ENCODE assay signal across 6 fruit fly cellular contexts in the genomic region with DNA sequence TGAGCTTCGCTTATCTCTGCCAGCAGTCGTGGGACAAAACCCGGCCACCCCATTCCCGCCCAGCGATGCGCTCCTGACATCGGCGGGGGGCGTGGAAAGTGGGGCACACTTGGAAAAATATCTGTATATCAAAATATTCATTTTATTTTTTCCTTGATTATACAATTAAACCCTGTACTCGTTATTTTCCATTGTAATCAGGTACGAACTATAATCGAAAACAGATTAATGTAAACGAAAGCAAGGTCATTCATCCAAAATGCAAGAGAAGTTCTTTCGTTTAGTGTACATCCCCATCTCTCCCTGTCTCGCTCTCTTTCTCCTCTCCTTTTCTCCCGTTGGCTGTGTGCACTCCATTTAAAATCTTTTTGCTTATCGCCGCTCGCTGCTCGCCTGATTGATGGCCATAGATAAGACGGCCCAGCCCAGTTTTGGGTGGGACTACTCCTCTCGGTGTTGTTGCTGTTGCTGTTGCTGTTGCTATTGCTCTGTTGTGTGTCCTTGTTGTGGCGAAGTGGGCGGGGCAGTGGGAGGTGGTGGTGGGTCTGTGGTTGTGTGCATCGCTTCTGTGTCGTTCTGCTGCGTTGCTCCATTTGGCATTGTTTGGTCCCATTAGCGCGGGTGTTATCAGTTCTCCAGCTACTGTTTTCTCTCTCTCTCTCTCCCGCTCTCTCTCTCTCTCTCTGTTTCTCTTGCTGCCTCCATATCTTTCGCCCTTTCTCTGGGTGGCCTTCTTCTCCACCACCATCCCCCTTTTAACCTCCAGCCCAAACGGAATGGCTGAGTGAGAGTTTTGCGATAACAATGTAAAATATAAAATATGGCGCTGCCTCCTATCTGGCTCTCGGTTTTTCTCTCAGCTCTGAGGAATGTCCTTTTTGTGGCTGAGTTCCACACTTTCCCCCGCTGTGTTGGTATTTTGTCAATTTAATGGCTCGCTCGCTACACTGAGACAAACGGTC.
A peak's percentile ranks its signal among the peaks of the same experiment; 100 is the strongest.
TF ChIP-seq lines count a peak whose summit lies in the region.

No protein-coding gene starts in this region.

- TF ChIP-seq CTCF in whole organism, embryonic (GFP tag; optimal IDR thresholded peaks at IDR 0.05; lab: Kevin White, UChicago) = peak; percentile 11

TF ChIP-seq in whole organism, 6 proteins besides CTCF, POLR2A, EP300 and RAD21:
- TF ChIP-seq Dll (optimal IDR thresholded peaks at IDR 0.05; lab: Kevin White, UChicago) (peak; percentile 87), CG8478 (optimal IDR thresholded peaks at IDR 0.05; lab: Kevin White, UChicago) (peak; percentile 14), usp (GFP tag; optimal IDR thresholded peaks at IDR 0.05; lab: Kevin White, UChicago) (no peak)

TF ChIP-seq in whole organism, adult, 20 proteins besides CTCF, POLR2A, EP300 and RAD21:
- TF ChIP-seq Crg-1 (GFP tag; optimal IDR thresholded peaks at IDR 0.05; lab: Kevin White, UChicago) (no peak), kay (GFP tag; lab: Kevin White, UChicago; ENCODE audit: borderline replicate concordance) (peak; percentile 30)

TF ChIP-seq in whole organism, embryonic, 481 proteins besides CTCF, POLR2A, EP300 and RAD21 (continues in another document):
- TF ChIP-seq Fer2 (tag; optimal IDR thresholded peaks at IDR 0.05; lab: Kevin White, UChicago) (no peak), NC2α (GFP tag; optimal IDR thresholded peaks at IDR 0.05; lab: Kevin White, UChicago) (peak; percentile 15), CG2889 (GFP tag; IDR thresholded peaks at IDR 0.05; lab: Robert Waterston, UW) (peak; percentile 41; the same call in 1 of the 3 replicates), dmrt99B (tag; optimal IDR thresholded peaks at IDR 0.05; lab: Kevin White, UChicago) (peak; percentile 86), CG4617 (GFP tag; optimal IDR thresholded peaks at IDR 0.05; lab: Kevin White, UChicago; ENCODE audit: borderline replicate concordance) (peak; percentile 19), CG15514 (GFP tag; optimal IDR thresholded peaks at IDR 0.05; lab: Kevin White, UChicago) (peak; percentile 53), sc (optimal IDR thresholded peaks at IDR 0.05; lab: Kevin White, UChicago) (no peak), sc (GFP tag; optimal IDR thresholded peaks at IDR 0.05; lab: Kevin White, UChicago) (peak; percentile 77), CG6254 (GFP tag; optimal IDR thresholded peaks at IDR 0.05; lab: Kevin White, UChicago) (peak; percentile 78), kah (GFP tag; optimal IDR thresholded peaks at IDR 0.05; lab: Kevin White, UChicago) (peak; percentile 65), rib (GFP tag; IDR thresholded peaks at IDR 0.05; lab: Robert Waterston, UW) (no peak), slou (GFP tag; optimal IDR thresholded peaks at IDR 0.05; lab: Kevin White, UChicago) (peak; percentile 31), CG8924 (tag; optimal IDR thresholded peaks at IDR 0.05; lab: Kevin White, UChicago) (peak; percentile 80), zen (tag; optimal IDR thresholded peaks at IDR 0.05; lab: Kevin White, UChicago) (peak; percentile 70), CG3163 (GFP tag; optimal IDR thresholded peaks at IDR 0.05; lab: Kevin White, UChicago) (no peak), Oli (tag; optimal IDR thresholded peaks at IDR 0.05; lab: Kevin White, UChicago) (peak; percentile 80), Max (GFP tag; optimal IDR thresholded peaks at IDR 0.05; lab: Kevin White, UChicago) (peak; percentile 53), fd3F (GFP tag; optimal IDR thresholded peaks at IDR 0.05; lab: Kevin White, UChicago) (peak; percentile 26)

TF ChIP-seq in whole organism, prepupa, 60 proteins besides CTCF, POLR2A, EP300 and RAD21 (continues in another document):
- no peak for TF ChIP-seq Eip93F (GFP tag; optimal IDR thresholded peaks at IDR 0.05; lab: Kevin White, UChicago)
- peak; percentile 48 for TF ChIP-seq CG4318 (GFP tag; optimal IDR thresholded peaks at IDR 0.05; lab: Kevin White, UChicago)
- no peak for TF ChIP-seq Hr38 (GFP tag; optimal IDR thresholded peaks at IDR 0.05; lab: Kevin White, UChicago)
- TF ChIP-seq Hr4 (GFP tag; optimal IDR thresholded peaks at IDR 0.05; lab: Kevin White, UChicago) = peak; percentile 62
- TF ChIP-seq CG6792 (GFP tag; optimal IDR thresholded peaks at IDR 0.05; lab: Kevin White, UChicago) = peak; percentile 84
- TF ChIP-seq CG9139 (GFP tag; optimal IDR thresholded peaks at IDR 0.05; lab: Kevin White, UChicago) = peak; percentile 27
- peak; percentile 73 for TF ChIP-seq CG7368 (GFP tag; optimal IDR thresholded peaks at IDR 0.05; lab: Kevin White, UChicago)
- peak; percentile 85 for TF ChIP-seq CG6163 (GFP tag; IDR thresholded peaks at IDR 0.05; lab: Robert Waterston, UW)
- peak; percentile 75 for TF ChIP-seq CG6808 (GFP tag; optimal IDR thresholded peaks at IDR 0.05; lab: Kevin White, UChicago)
- peak; percentile 78 for TF ChIP-seq OdsH (GFP tag; optimal IDR thresholded peaks at IDR 0.05; lab: Kevin White, UChicago)
- TF ChIP-seq pdm3 (GFP tag; optimal IDR thresholded peaks at IDR 0.05; lab: Kevin White, UChicago) = peak; percentile 85
- peak; percentile 76 for TF ChIP-seq CG10669 (GFP tag; optimal IDR thresholded peaks at IDR 0.05; lab: Kevin White, UChicago)
- TF ChIP-seq Gug (GFP tag; IDR thresholded peaks at IDR 0.05; lab: Robert Waterston, UW) = peak; percentile 70
- TF ChIP-seq vri (GFP tag; optimal IDR thresholded peaks at IDR 0.05; lab: Kevin White, UChicago) = peak; percentile 31
- peak; percentile 65 for TF ChIP-seq dsx (GFP tag; optimal IDR thresholded peaks at IDR 0.05; lab: Kevin White, UChicago; ENCODE audit: poor library complexity, severe bottlenecking)
- TF ChIP-seq Ets96B (tag; optimal IDR thresholded peaks at IDR 0.05; lab: Kevin White, UChicago) = peak; percentile 74
- peak; percentile 49 for TF ChIP-seq Lpt (GFP tag; optimal IDR thresholded peaks at IDR 0.05; lab: Kevin White, UChicago)
- TF ChIP-seq svp (GFP tag; lab: Kevin White, UChicago) = peak; percentile 91
- peak; percentile 68 for TF ChIP-seq spab (GFP tag; optimal IDR thresholded peaks at IDR 0.05; lab: Kevin White, UChicago)

TF ChIP-seq in whole organism, pupa, 21 proteins besides CTCF, POLR2A, EP300 and RAD21 (continues in another document):
- TF ChIP-seq CG8159 (tag; optimal IDR thresholded peaks at IDR 0.05; lab: Kevin White, UChicago) (peak; percentile 87), Pif1B (GFP tag; optimal IDR thresholded peaks at IDR 0.05; lab: Kevin White, UChicago) (peak; percentile 24), CG34367 (tag; optimal IDR thresholded peaks at IDR 0.05; lab: Kevin White, UChicago) (peak; percentile 62), CG4496 (GFP tag; IDR thresholded peaks at IDR 0.05; lab: Robert Waterston, UW) (peak; percentile 83), fd96Ca (GFP tag; IDR thresholded peaks at IDR 0.05; lab: Robert Waterston, UW) (peak; percentile 72), CG17806 (tag; optimal IDR thresholded peaks at IDR 0.05; lab: Kevin White, UChicago) (peak; percentile 80), gl (tag; optimal IDR thresholded peaks at IDR 0.05; lab: Kevin White, UChicago) (peak; percentile 67), CG32121 (GFP tag; IDR thresholded peaks at IDR 0.05; lab: Robert Waterston, UW) (peak; percentile 64; the same call in 1 of the 2 replicates), D1 (tag; optimal IDR thresholded peaks at IDR 0.05; lab: Kevin White, UChicago) (no peak), Snoo (tag; optimal IDR thresholded peaks at IDR 0.05; lab: Kevin White, UChicago) (peak; percentile 72), rn (GFP tag; IDR thresholded peaks at IDR 0.05; lab: Robert Waterston, UW) (no peak), Pif1A (GFP tag; optimal IDR thresholded peaks at IDR 0.05; lab: Kevin White, UChicago) (peak; percentile 49), CG10348 (GFP tag; IDR thresholded peaks at IDR 0.05; lab: Robert Waterston, UW) (no peak), CG15710 (tag; optimal IDR thresholded peaks at IDR 0.05; lab: Kevin White, UChicago) (peak; percentile 74), CG12605 (GFP tag; IDR thresholded peaks at IDR 0.05; lab: Robert Waterston, UW) (no peak), CG14655 (GFP tag; optimal IDR thresholded peaks at IDR 0.05; lab: Kevin White, UChicago) (peak; percentile 73), CG8301 (tag; optimal IDR thresholded peaks at IDR 0.05; lab: Kevin White, UChicago) (peak; percentile 67), Ets98B (GFP tag; IDR thresholded peaks at IDR 0.05; lab: Robert Waterston, UW) (peak; percentile 67), CG13204 (GFP tag; optimal IDR thresholded peaks at IDR 0.05; lab: Kevin White, UChicago) (no peak), EcR (GFP tag; optimal IDR thresholded peaks at IDR 0.05; lab: Kevin White, UChicago) (no peak)

TF ChIP-seq in whole organism, wandering third instar larva, 38 proteins besides CTCF, POLR2A, EP300 and RAD21 (continues in another document):
- TF ChIP-seq dsf (GFP tag; optimal IDR thresholded peaks at IDR 0.05; lab: Kevin White, UChicago; ENCODE audit: borderline replicate concordance) (no peak), Hr83 (GFP tag; optimal IDR thresholded peaks at IDR 0.05; lab: Kevin White, UChicago; ENCODE audit: poor library complexity, severe bottlenecking) (no peak), CG32264 (GFP tag; optimal IDR thresholded peaks at IDR 0.05; lab: Kevin White, UChicago) (no peak), fru (GFP tag; optimal IDR thresholded peaks at IDR 0.05; lab: Kevin White, UChicago) (peak; percentile 62), foxo (GFP tag; optimal IDR thresholded peaks at IDR 0.05; lab: Kevin White, UChicago) (peak in 1 of 2 experiments; percentile 59), Hnf4 (GFP tag; optimal IDR thresholded peaks at IDR 0.05; lab: Kevin White, UChicago) (peak; percentile 32), dl (GFP tag; optimal IDR thresholded peaks at IDR 0.05; lab: Kevin White, UChicago; ENCODE audit: insufficient read depth in 1 of 2, partially characterized antibody in 2 of 2) (peak in 1 of 2 experiments; percentile 46), lola (GFP tag; optimal IDR thresholded peaks at IDR 0.05; lab: Kevin White, UChicago) (no peak), Rel (GFP tag; optimal IDR thresholded peaks at IDR 0.05; lab: Kevin White, UChicago) (no peak), Rel (tag; optimal IDR thresholded peaks at IDR 0.05; lab: Kevin White, UChicago) (peak; percentile 64), Hr78 (GFP tag; optimal IDR thresholded peaks at IDR 0.05; lab: Kevin White, UChicago) (no peak), woc (GFP tag; optimal IDR thresholded peaks at IDR 0.05; lab: Kevin White, UChicago) (peak; percentile 23), Dfd (GFP tag; optimal IDR thresholded peaks at IDR 0.05; lab: Kevin White, UChicago) (peak; percentile 70), psq (GFP tag; optimal IDR thresholded peaks at IDR 0.05; lab: Kevin White, UChicago) (peak; percentile 52), tai (GFP tag; optimal IDR thresholded peaks at IDR 0.05; lab: Kevin White, UChicago) (no peak), usp (GFP tag; optimal IDR thresholded peaks at IDR 0.05; lab: Kevin White, UChicago) (no peak), ey (GFP tag; optimal IDR thresholded peaks at IDR 0.05; lab: Kevin White, UChicago) (peak; percentile 49), h (GFP tag; optimal IDR thresholded peaks at IDR 0.05; lab: Kevin White, UChicago) (peak; percentile 61), Vsx2 (GFP tag; optimal IDR thresholded peaks at IDR 0.05; lab: Kevin White, UChicago; ENCODE audit: partially characterized antibody) (no peak), pan (optimal IDR thresholded peaks at IDR 0.05; lab: Kevin White, UChicago) (no peak), HLH106 (tag; optimal IDR thresholded peaks at IDR 0.05; lab: Kevin White, UChicago) (peak; percentile 55), br (GFP tag; optimal IDR thresholded peaks at IDR 0.05; lab: Kevin White, UChicago) (peak; percentile 71)
